Fruit fly (Drosophila melanogaster): Measurements from ENCODE around the gene SNCF.

DNA sequence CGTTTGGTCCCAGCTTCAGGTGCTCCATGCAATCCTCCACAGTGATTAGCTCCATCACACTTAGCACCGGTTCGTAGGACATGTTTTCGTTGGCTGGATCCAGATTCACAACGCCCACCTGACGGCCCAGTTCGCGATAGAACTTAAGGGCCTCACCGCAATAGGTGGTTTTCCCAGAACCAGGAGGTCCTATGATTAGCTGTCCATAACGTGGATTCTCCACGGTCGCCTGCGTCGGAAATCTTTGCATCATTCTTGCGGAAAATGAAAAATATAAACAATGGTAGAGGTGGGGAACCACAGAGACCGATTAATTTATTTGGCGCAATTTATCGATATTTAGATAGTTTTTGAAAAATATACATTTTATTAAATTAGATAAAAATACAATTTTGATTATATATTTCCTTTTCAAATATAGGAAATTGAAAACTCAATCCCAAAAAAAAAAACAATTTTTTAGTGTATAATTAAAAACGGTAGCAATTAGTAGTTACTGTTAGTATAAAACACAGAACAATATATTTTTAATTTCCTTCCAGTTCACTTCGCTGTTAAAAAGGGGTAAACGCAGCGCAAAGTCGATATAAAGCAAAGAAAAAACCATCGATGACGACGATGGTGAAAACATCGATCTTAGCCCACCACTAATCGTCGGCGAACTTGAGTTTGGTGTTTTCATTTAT lies 34.0 kb downstream of the SNCF start, which contains the start of the genes CG10222 and flr:
- TF ChIP-seq kay (GFP tag; ENCODE audit: borderline replicate concordance) (peak; percentile 71), cnc (optimal IDR thresholded peaks at IDR 0.05) (no peak), tj (GFP tag; optimal IDR thresholded peaks at IDR 0.05) (no peak), CG14711 (tag; optimal IDR thresholded peaks at IDR 0.05) (peak; percentile 12), CG12768 (GFP tag; optimal IDR thresholded peaks at IDR 0.05) (no peak), CG11617 (GFP tag; optimal IDR thresholded peaks at IDR 0.05) (peak; percentile 41), CG7045 (GFP tag; optimal IDR thresholded peaks at IDR 0.05) (peak; percentile 26)

All from whole organism, adult.